Fruit fly (Drosophila melanogaster): ENCODE data around the gene CG14969.
A peak's percentile ranks its signal among the peaks of the same experiment; 100 is the strongest.

Gene CG14969

dm6 chr3L:3351814-3352359 is 17.1 kb upstream of the CG14969 start:
- no peak for TF ChIP-seq pan (optimal IDR thresholded peaks at IDR 0.05)
- no peak for TF ChIP-seq usp (GFP tag; optimal IDR thresholded peaks at IDR 0.05)
- no peak for TF ChIP-seq psq (optimal IDR thresholded peaks at IDR 0.05)
- TF ChIP-seq Dll (optimal IDR thresholded peaks at IDR 0.05), result no peak
- no peak for TF ChIP-seq EcR (GFP tag; optimal IDR thresholded peaks at IDR 0.05)
- TF ChIP-seq CG8478 (optimal IDR thresholded peaks at IDR 0.05), result no peak

dm6 chr3L:3350572-3351343 is 16.0 kb upstream of the CG14969 start:
- TF ChIP-seq pan (optimal IDR thresholded peaks at IDR 0.05) (no peak), EcR (GFP tag; optimal IDR thresholded peaks at IDR 0.05) (no peak), Dll (optimal IDR thresholded peaks at IDR 0.05) (no peak), CG8478 (optimal IDR thresholded peaks at IDR 0.05) (no peak), psq (optimal IDR thresholded peaks at IDR 0.05) (no peak), usp (GFP tag; optimal IDR thresholded peaks at IDR 0.05) (no peak)

dm6 chr3L:3349825-3350123 is 15.0 kb upstream of the CG14969 start:
- TF ChIP-seq CG8478 (optimal IDR thresholded peaks at IDR 0.05) (no peak), Dll (optimal IDR thresholded peaks at IDR 0.05) (no peak), usp (GFP tag; optimal IDR thresholded peaks at IDR 0.05) (no peak), EcR (GFP tag; optimal IDR thresholded peaks at IDR 0.05) (no peak), psq (optimal IDR thresholded peaks at IDR 0.05) (no peak)

dm6 chr3L:3348956-3349824 is 14.4 kb upstream of the CG14969 start:
- TF ChIP-seq pan (optimal IDR thresholded peaks at IDR 0.05) (no peak), Dll (optimal IDR thresholded peaks at IDR 0.05) (no peak), usp (GFP tag; optimal IDR thresholded peaks at IDR 0.05) (no peak), EcR (GFP tag; optimal IDR thresholded peaks at IDR 0.05) (no peak), CG8478 (optimal IDR thresholded peaks at IDR 0.05) (no peak), psq (optimal IDR thresholded peaks at IDR 0.05) (no peak)

- TF ChIP-seq psq (optimal IDR thresholded peaks at IDR 0.05) (no peak), pan (optimal IDR thresholded peaks at IDR 0.05) (no peak), EcR (GFP tag; optimal IDR thresholded peaks at IDR 0.05) (no peak), CG8478 (optimal IDR thresholded peaks at IDR 0.05) (no peak), usp (GFP tag; optimal IDR thresholded peaks at IDR 0.05) (no peak), Dll (optimal IDR thresholded peaks at IDR 0.05) (no peak)
These were observed 11.5 kb upstream of the CG14969 start for dm6 chr3L:3346294-3346693.

dm6 chr3L:3344528-3344927 is 9.8 kb upstream of the CG14969 start:
- TF ChIP-seq pan (optimal IDR thresholded peaks at IDR 0.05) (no peak), EcR (GFP tag; optimal IDR thresholded peaks at IDR 0.05) (no peak)

dm6 chr3L:3343260-3343659 is 8.5 kb upstream of the CG14969 start:
- TF ChIP-seq psq (optimal IDR thresholded peaks at IDR 0.05), result no peak
- TF ChIP-seq Dll (optimal IDR thresholded peaks at IDR 0.05), result no peak
- no peak for TF ChIP-seq usp (GFP tag; optimal IDR thresholded peaks at IDR 0.05)
- TF ChIP-seq CG8478 (optimal IDR thresholded peaks at IDR 0.05), result no peak
- TF ChIP-seq EcR (GFP tag; optimal IDR thresholded peaks at IDR 0.05), result no peak
- TF ChIP-seq pan (optimal IDR thresholded peaks at IDR 0.05), result no peak

dm6 chr3L:3342307-3342940 is 7.6 kb upstream of the CG14969 start:
- TF ChIP-seq psq (optimal IDR thresholded peaks at IDR 0.05) (no peak), pan (optimal IDR thresholded peaks at IDR 0.05) (peak; percentile 82)

dm6 chr3L:3339695-3340226 is 5.0 kb upstream of the CG14969 start:
- TF ChIP-seq psq (optimal IDR thresholded peaks at IDR 0.05), result no peak
- no peak for TF ChIP-seq usp (GFP tag; optimal IDR thresholded peaks at IDR 0.05)
- TF ChIP-seq pan (optimal IDR thresholded peaks at IDR 0.05), result no peak
- TF ChIP-seq EcR (GFP tag; optimal IDR thresholded peaks at IDR 0.05), result no peak
- TF ChIP-seq CG8478 (optimal IDR thresholded peaks at IDR 0.05), result no peak
- no peak for TF ChIP-seq Dll (optimal IDR thresholded peaks at IDR 0.05)

- TF ChIP-seq psq (optimal IDR thresholded peaks at IDR 0.05) (no peak), EcR (GFP tag; optimal IDR thresholded peaks at IDR 0.05) (no peak), Dll (optimal IDR thresholded peaks at IDR 0.05) (no peak)
These were observed 4.3 kb upstream of the CG14969 start for dm6 chr3L:3338882-3339590.

dm6 chr3L:3338028-3338855 is 3.5 kb upstream of the CG14969 start:
- no peak for TF ChIP-seq Dll (optimal IDR thresholded peaks at IDR 0.05)
- TF ChIP-seq psq (optimal IDR thresholded peaks at IDR 0.05), result no peak
- TF ChIP-seq pan (optimal IDR thresholded peaks at IDR 0.05), result no peak
- no peak for TF ChIP-seq CG8478 (optimal IDR thresholded peaks at IDR 0.05)
- TF ChIP-seq EcR (GFP tag; optimal IDR thresholded peaks at IDR 0.05), result no peak
- no peak for TF ChIP-seq usp (GFP tag; optimal IDR thresholded peaks at IDR 0.05)
